Fruit fly (Drosophila melanogaster) whole organism, embryonic: ENCODE data around the gene Gcn5.
A peak's percentile ranks its signal among the peaks of the same experiment; 100 is the strongest.

Experiments used
- BtbVII ChIP-seq: fragments of 200-800 bp; sonication (Bioruptor generic); optimal IDR thresholded peaks from 3 replicates; lab custom pipeline; 2017; ENCODE audit warnings: missing biosample characterization, mild to moderate bottlenecking, missing genetic modification characterization
- CG11723 ChIP-seq: fragments of 200-800 bp; sonication (Bioruptor generic); optimal IDR thresholded peaks from 2 replicates; lab custom pipeline; 2017; ENCODE audit warnings: missing biosample characterization, mild to moderate bottlenecking, missing genetic modification characterization
- CG12659 ChIP-seq: fragments of 200-800 bp; sonication (Bioruptor generic); optimal IDR thresholded peaks from 3 replicates; lab custom pipeline; 2017; ENCODE audit warnings: mild to moderate bottlenecking, missing biosample characterization, missing genetic modification reagents, missing genetic modification characterization
- CG14860 ChIP-seq: fragments of 200-800 bp; sonication (Bioruptor generic); IDR thresholded peaks from 3 replicates; pipeline ENCODE4 v1.3.6; 2022; ENCODE audit warnings: missing biosample characterization, missing genetic modification characterization; ENCODE audit not compliant: partially characterized antibody
- CG17361 ChIP-seq: fragments of 200-800 bp; sonication (Bioruptor generic); IDR thresholded peaks from 3 replicates; pipeline ENCODE4 v1.3.6; 2022; ENCODE audit warnings: missing biosample characterization, missing genetic modification characterization
- CG2199 ChIP-seq: fragments of 200-800 bp; sonication (Bioruptor generic); IDR thresholded peaks from 3 replicates; pipeline ENCODE4 v1.3.6; 2022; ENCODE audit warnings: missing biosample characterization, missing genetic modification characterization
- CG30020 ChIP-seq: fragments of 200-800 bp; optimal IDR thresholded peaks from 2 replicates; lab custom pipeline; 2019; ENCODE audit warnings: missing biosample characterization, mild to moderate bottlenecking, missing genetic modification characterization, moderate library complexity
- CG42726 ChIP-seq: fragments of 200-800 bp; sonication (Bioruptor generic); IDR thresholded peaks from 2 replicates; pipeline ENCODE4 v1.3.6; 2022; ENCODE audit warnings: missing biosample characterization, missing genetic modification characterization; ENCODE audit not compliant: partially characterized antibody
- CG43689 ChIP-seq: fragments of 200-800 bp; sonication (Bioruptor generic); IDR thresholded peaks from 2 replicates; pipeline ENCODE4 v1.3.6; 2022; ENCODE audit warnings: missing biosample characterization, missing genetic modification characterization
- CG4820 ChIP-seq: fragments of 200-800 bp; sonication (Bioruptor generic); optimal IDR thresholded peaks from 3 replicates; lab custom pipeline; 2016; ENCODE audit warnings: missing biosample characterization, missing genetic modification characterization
- CG5245 ChIP-seq: fragments of 200-800 bp; sonication (Bioruptor generic); optimal IDR thresholded peaks from 3 replicates; lab custom pipeline; 2016; ENCODE audit warnings: missing biosample characterization, missing genetic modification characterization
- CG6854 ChIP-seq: fragments of 200-800 bp; sonication (Bioruptor generic); optimal IDR thresholded peaks from 3 replicates; lab custom pipeline; 2017; ENCODE audit warnings: missing biosample characterization, mild to moderate bottlenecking, missing genetic modification characterization
- CG8359 ChIP-seq: fragments of 200-800 bp; sonication (Bioruptor generic); optimal IDR thresholded peaks from 2 replicates; lab custom pipeline; 2017; ENCODE audit warnings: missing biosample characterization, mild to moderate bottlenecking, missing genetic modification characterization, borderline replicate concordance
- CG8765 ChIP-seq: fragments of 200-800 bp; sonication (Bioruptor generic); IDR thresholded peaks from 2 replicates; pipeline ENCODE4 v1.3.6; 2022; ENCODE audit warnings: missing biosample characterization, missing genetic modification characterization
- CG9797 ChIP-seq: fragments of 200-800 bp; sonication (Bioruptor generic); optimal IDR thresholded peaks from 3 replicates; lab custom pipeline; 2018; ENCODE audit warnings: missing biosample characterization, mild to moderate bottlenecking, missing genetic modification characterization
- D19A ChIP-seq: fragments of 200-800 bp; optimal IDR thresholded peaks from 3 replicates; lab custom pipeline; 2019; ENCODE audit warnings: missing biosample characterization, mild to moderate bottlenecking, missing genetic modification characterization, moderate library complexity
- Drgx ChIP-seq: fragments of 200-800 bp; sonication (Bioruptor generic); IDR thresholded peaks from 2 replicates; pipeline ENCODE4 v1.3.6; 2022; ENCODE audit warnings: missing biosample characterization, missing genetic modification characterization
- Ets65A ChIP-seq: fragments of 200-800 bp; sonication (Bioruptor generic); peaks from one replicate; lab custom pipeline; 2016; ENCODE audit warnings: missing biosample characterization, missing genetic modification characterization
- Ets97D ChIP-seq: fragments of 200-800 bp; sonication (Bioruptor generic); optimal IDR thresholded peaks from 3 replicates; lab custom pipeline; 2016; ENCODE audit warnings: missing biosample characterization, missing genetic modification characterization
- Fer3 ChIP-seq: fragments of 200-800 bp; sonication (Bioruptor generic); optimal IDR thresholded peaks from 2 replicates; lab custom pipeline; 2018; ENCODE audit warnings: missing biosample characterization, mild to moderate bottlenecking, missing genetic modification characterization, moderate library complexity
- Hsf ChIP-seq: fragments of 200-800 bp; sonication (Bioruptor generic); optimal IDR thresholded peaks from 3 replicates; lab custom pipeline; 2016; ENCODE audit warnings: missing biosample characterization, missing genetic modification characterization
- Med ChIP-seq: fragments of 200-800 bp; sonication (Bioruptor generic); peaks from one replicate; lab custom pipeline; 2016; ENCODE audit warnings: missing biosample characterization, missing genetic modification characterization, mild to moderate bottlenecking, inconsistent platforms, moderate library complexity
- NK7.1 ChIP-seq: fragments of 200-800 bp; sonication (Bioruptor generic); optimal IDR thresholded peaks from 3 replicates; lab custom pipeline; 2016; ENCODE audit warnings: missing biosample characterization, missing genetic modification characterization
- Six4 ChIP-seq: fragments of 200-800 bp; sonication (Bioruptor generic); optimal IDR thresholded peaks from 2 replicates; lab custom pipeline; 2016; ENCODE audit warnings: missing biosample characterization, missing genetic modification characterization
- Sry-β ChIP-seq: fragments of 200-800 bp; sonication (Bioruptor generic); optimal IDR thresholded peaks from 2 replicates; lab custom pipeline; 2018; ENCODE audit warnings: missing biosample characterization, mild to moderate bottlenecking, missing genetic modification characterization, moderate library complexity
- Vsx1 ChIP-seq: fragments of 200-800 bp; sonication (Bioruptor generic); optimal IDR thresholded peaks from 2 replicates; lab custom pipeline; 2017; ENCODE audit warnings: missing biosample characterization, mild to moderate bottlenecking, missing genetic modification characterization, missing genetic modification reagents
- aop ChIP-seq: fragments of 200-800 bp; sonication (Bioruptor generic); IDR thresholded peaks from 2 replicates; pipeline ENCODE4 v1.3.6; 2022; ENCODE audit warnings: missing biosample characterization, missing genetic modification characterization
- btn ChIP-seq: fragments of 200-800 bp; sonication (Bioruptor generic); optimal IDR thresholded peaks from 2 replicates; lab custom pipeline; 2016; ENCODE audit warnings: missing biosample characterization, missing genetic modification characterization
- cad ChIP-seq: fragments of >200 bp; optimal IDR thresholded peaks from 2 replicates; lab custom pipeline; 2017; ENCODE audit warnings: missing biosample characterization, missing genetic modification characterization
- dati ChIP-seq: fragments of 200-800 bp; sonication (Bioruptor generic); IDR thresholded peaks from 2 replicates; pipeline ENCODE4 v1.3.6; 2022; ENCODE audit warnings: missing biosample characterization, missing genetic modification characterization
- eyg ChIP-seq: fragments of 200-800 bp; sonication (Bioruptor generic); optimal IDR thresholded peaks from 3 replicates; lab custom pipeline; 2016; ENCODE audit warnings: missing biosample characterization, missing genetic modification characterization
- fd64A ChIP-seq: fragments of 200-800 bp; sonication (Bioruptor generic); optimal IDR thresholded peaks from 3 replicates; lab custom pipeline; 2018; ENCODE audit warnings: missing biosample characterization, mild to moderate bottlenecking, missing genetic modification characterization
- gsb-n ChIP-seq: fragments of 200-800 bp; sonication (Bioruptor generic); optimal IDR thresholded peaks from 3 replicates; lab custom pipeline; 2018; ENCODE audit warnings: missing biosample characterization, mild to moderate bottlenecking, missing genetic modification characterization
- hbn ChIP-seq: fragments of 200-800 bp; sonication (Bioruptor generic); IDR thresholded peaks from 2 replicates; pipeline ENCODE4 v1.3.6; 2022; ENCODE audit warnings: missing biosample characterization, missing genetic modification characterization; ENCODE audit not compliant: partially characterized antibody
- her ChIP-seq: fragments of 200-800 bp; sonication (Bioruptor generic); optimal IDR thresholded peaks from 2 replicates; lab custom pipeline; 2016; ENCODE audit warnings: missing biosample characterization, missing genetic modification characterization
- ind ChIP-seq: fragments of 200-800 bp; sonication (Bioruptor generic); optimal IDR thresholded peaks from 3 replicates; lab custom pipeline; 2016; ENCODE audit warnings: missing biosample characterization, missing genetic modification characterization
- lilli ChIP-seq: fragments of 200-800 bp; sonication (Bioruptor generic); optimal IDR thresholded peaks from 3 replicates; lab custom pipeline; 2016; ENCODE audit warnings: missing biosample characterization, missing genetic modification characterization
- lov ChIP-seq, 2 experiments: fragments of 200-800 bp in 1 of 2; fragments of >200 bp in 1 of 2; sonication (Bioruptor generic) in 1 of 2; IDR thresholded peaks in 1 of 2; optimal IDR thresholded peaks in 1 of 2; 2 replicates in 1 of 2; 3 replicates in 1 of 2; pipeline versions ENCODE4 v1.3.6 to Lab custom; 2017 to 2022; ENCODE audit warnings: missing biosample characterization in 1 of 2, missing genetic modification characterization in 1 of 2
- nerfin-1 ChIP-seq: fragments of 200-800 bp; sonication (Bioruptor generic); optimal IDR thresholded peaks from 3 replicates; lab custom pipeline; 2019; ENCODE audit warnings: missing biosample characterization, mild to moderate bottlenecking, missing genetic modification characterization, moderate library complexity
- otp ChIP-seq: fragments of 200-800 bp; sonication (Bioruptor generic); IDR thresholded peaks from 3 replicates; pipeline ENCODE4, ENCODE4 v1.3.6; 2022; ENCODE audit warnings: missing biosample characterization, missing genetic modification characterization
- p53 ChIP-seq: fragments of 200-800 bp; sonication (Bioruptor generic); optimal IDR thresholded peaks from 2 replicates; lab custom pipeline; 2016; ENCODE audit warnings: missing biosample characterization, missing genetic modification characterization
- ranshi ChIP-seq: fragments of 200-800 bp; sonication (Bioruptor generic); IDR thresholded peaks from 2 replicates; pipeline ENCODE4 v1.3.6; 2022; ENCODE audit warnings: missing biosample characterization, missing genetic modification characterization
- vvl ChIP-seq: fragments of 200-800 bp; sonication (Bioruptor generic); IDR thresholded peaks from 2 replicates; pipeline ENCODE4 v1.3.6; 2022; ENCODE audit warnings: missing biosample characterization, missing genetic modification characterization
- z ChIP-seq: fragments of 200-800 bp; sonication (Bioruptor generic); IDR thresholded peaks from 3 replicates; pipeline ENCODE4 v1.3.6; 2022; ENCODE audit warnings: missing biosample characterization, missing genetic modification characterization

Gene Gcn5

DNA sequence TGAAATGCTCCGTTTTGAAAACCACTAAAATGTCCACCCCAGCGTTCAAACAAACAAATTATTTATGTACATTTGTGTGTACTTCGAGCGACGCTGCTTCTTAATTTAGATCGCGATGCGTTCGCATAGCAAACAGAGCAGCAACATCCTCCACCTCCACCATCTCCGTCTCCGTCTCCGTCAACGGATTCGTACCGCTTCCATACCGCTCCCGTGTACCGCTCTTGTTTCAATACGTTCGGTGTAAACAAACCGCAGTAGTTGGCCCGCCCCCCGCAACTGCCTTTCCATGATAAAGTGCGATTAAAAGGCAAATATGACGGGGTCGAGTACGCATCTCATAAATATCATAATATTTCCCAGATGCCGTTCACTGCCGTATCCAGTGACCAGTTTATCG is 41.6 kb downstream of the Gcn5 start, which contains the start of gene CG33725 (continued):
- TF ChIP-seq Six4: no peak
- TF ChIP-seq ranshi (GFP tag; lab: Robert Waterston, UW): no peak
- peak; percentile 31 for TF ChIP-seq eyg (GFP tag; lab: Kevin White, UChicago)
- TF ChIP-seq gsb-n: peak; percentile 1
- TF ChIP-seq Drgx (GFP tag; lab: Robert Waterston, UW): peak; percentile 30; the same call in 1 of the 2 replicates
- TF ChIP-seq cad (GFP tag; lab: Kevin White, UChicago): no peak
- 0 out of 2 replicates have a peak, but pooled peaks have one; percentile 26 for TF ChIP-seq CG8765 (GFP tag; lab: Robert Waterston, UW)
- peak; percentile 2 for TF ChIP-seq fd64A
- TF ChIP-seq p53 (GFP tag; lab: Kevin White, UChicago): no peak
- no peak for TF ChIP-seq lilli (GFP tag; lab: Kevin White, UChicago)
- 0 out of 2 replicates have a peak, but pooled peaks have one; percentile 17 for TF ChIP-seq CG43689
- no peak for TF ChIP-seq hbn
- TF ChIP-seq CG8359 (GFP tag; lab: Kevin White, UChicago): no peak
- TF ChIP-seq CG14860 (GFP tag; lab: Robert Waterston, UW): no peak
- no peak for TF ChIP-seq CG9797
- TF ChIP-seq CG12659 (GFP tag; lab: Kevin White, UChicago): no peak
- TF ChIP-seq otp (GFP tag; lab: Robert Waterston, UW): 0 out of 3 replicates have a peak, but pooled peaks have one; percentile 53

DNA sequence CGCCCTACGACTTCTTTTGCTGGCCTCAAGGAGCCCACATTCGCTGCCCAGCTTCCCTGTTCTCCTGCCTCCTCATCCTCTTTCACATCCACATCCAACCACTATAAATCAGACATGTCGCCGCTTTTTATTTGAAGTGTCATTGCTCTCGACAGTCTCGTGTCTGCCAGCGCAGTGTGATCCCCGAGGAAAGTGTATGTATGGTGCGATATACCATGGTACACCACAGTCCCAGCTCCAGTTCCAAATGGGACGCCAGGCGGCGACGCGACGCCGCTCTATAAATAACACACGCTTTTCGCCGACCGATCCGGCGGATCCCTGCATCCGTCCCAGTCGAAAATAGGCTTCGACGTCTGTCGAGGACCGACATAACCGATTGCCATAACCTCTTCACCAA is 45.6 kb downstream of the Gcn5 start:
- TF ChIP-seq dati (GFP tag; lab: Robert Waterston, UW): no peak
- TF ChIP-seq Fer3 (tag; lab: Kevin White, UChicago): no peak
- no peak for TF ChIP-seq aop
- TF ChIP-seq Ets65A (GFP tag; lab: Kevin White, UChicago): peak; percentile 63
- TF ChIP-seq CG17361 (GFP tag; lab: Robert Waterston, UW): no peak
- TF ChIP-seq CG5245 (GFP tag; lab: Kevin White, UChicago): no peak
- TF ChIP-seq her (GFP tag; lab: Kevin White, UChicago): no peak
- TF ChIP-seq Hsf: no peak
- no peak for TF ChIP-seq vvl
- no peak for TF ChIP-seq CG42726 (GFP tag; lab: Robert Waterston, UW)
- no peak for TF ChIP-seq CG4820 (GFP tag; lab: Kevin White, UChicago)
- TF ChIP-seq Vsx1: no peak
- TF ChIP-seq CG2199: peak; percentile 71; the same call in 1 of the 3 replicates
- no peak for TF ChIP-seq btn
- TF ChIP-seq lov (optimal IDR thresholded peaks at IDR 0.05; lab: Kevin White, UChicago): no peak
- TF ChIP-seq lov (GFP tag; IDR thresholded peaks at IDR 0.05; lab: Robert Waterston, UW): no peak
- no peak for TF ChIP-seq BtbVII (GFP tag; lab: Kevin White, UChicago)
- peak; percentile 12 for TF ChIP-seq Med (GFP tag; lab: Kevin White, UChicago)
- TF ChIP-seq z: no peak
- no peak for TF ChIP-seq nerfin-1 (tag; lab: Kevin White, UChicago)
- no peak for TF ChIP-seq NK7.1 (GFP tag; lab: Kevin White, UChicago)
- TF ChIP-seq Ets97D (GFP tag; lab: Kevin White, UChicago): no peak
- no peak for TF ChIP-seq Sry-β (GFP tag; lab: Kevin White, UChicago)
- TF ChIP-seq CG30020 (tag; lab: Kevin White, UChicago): no peak
- no peak for TF ChIP-seq CG11723
- TF ChIP-seq CG6854 (GFP tag; lab: Kevin White, UChicago): no peak
- TF ChIP-seq ind (GFP tag; lab: Kevin White, UChicago): no peak
- peak; percentile 67 for TF ChIP-seq D19A (tag; lab: Kevin White, UChicago)
